Worm (Caenorhabditis elegans) whole organism, young adult: Measurements from ENCODE around the gene pha-4.

ENCODE experiments used
- Y79H2A.3 ChIP-seq: fragments of 200-800 bp; sonication (Bioruptor generic); conservative IDR thresholded peaks from 2 replicates; pipeline ENCODE4 v1.3.6; 2022; ENCODE audit warnings: missing genetic modification reagents, missing genetic modification characterization, missing compliant biosample characterization
- ama-1 ChIP-seq, 3 experiments: fragments of 150-350 bp in 1 of 3; sonication (generic microtip) in 2 of 3; optimal IDR thresholded peaks; 2 replicates each; lab custom pipeline; 2014 to 2018; ENCODE audit warnings: missing biosample characterization in 2 of 3, missing genetic modification characterization in 2 of 3, missing genetic modification reagents in 2 of 3
- aptf-3 ChIP-seq: fragments of 200-800 bp; sonication (Bioruptor generic); IDR thresholded peaks from 2 replicates; pipeline ENCODE4 v1.3.6; 2022; ENCODE audit warnings: missing genetic modification characterization, missing compliant biosample characterization
- repo-1 ChIP-seq: sonication (generic microtip); optimal IDR thresholded peaks from 2 replicates; lab custom pipeline; 2017; ENCODE audit warnings: mild to moderate bottlenecking, missing genetic modification characterization, missing compliant biosample characterization
- sea-2 ChIP-seq: fragments of 200-800 bp; sonication (Bioruptor generic); IDR thresholded peaks from 2 replicates; pipeline ENCODE4 v1.3.6; 2022; ENCODE audit warnings: missing genetic modification characterization, missing compliant biosample characterization
- snpc-4 ChIP-seq, 5 experiments: fragments of 150-350 bp in 1 of 5; sonication (generic microtip) in 4 of 5; optimal IDR thresholded peaks; 2 replicates each; lab custom pipeline; 2014 to 2018; ENCODE audit warnings: missing genetic modification characterization in 5 of 5, missing biosample characterization in 3 of 5, antibody characterized with exemption in 2 of 5, mild to moderate bottlenecking in 2 of 5, missing compliant biosample characterization in 2 of 5, missing genotype in 2 of 5, moderate library complexity in 2 of 5, missing genetic modification reagents in 1 of 5
- tbx-9 ChIP-seq: sonication (generic microtip); optimal IDR thresholded peaks from 2 replicates; lab custom pipeline; 2016; ENCODE audit warnings: borderline replicate concordance, missing genetic modification characterization, inconsistent platforms, missing compliant biosample characterization

- TF ChIP-seq aptf-3 (GFP tag; lab: Robert Waterston, UW) (no peak), Y79H2A.3 (GFP tag; lab: Robert Waterston, UW) (no peak), repo-1 (no peak), sea-2 (GFP tag; lab: Robert Waterston, UW) (no peak), ama-1 (optimal IDR thresholded peaks at IDR 0.05; lab: Kevin White, UChicago) (no peak), ama-1 (GFP tag; optimal IDR thresholded peaks at IDR 0.05; lab: Kevin White, UChicago) (no peak), snpc-4 (GFP tag; optimal IDR thresholded peaks at IDR 0.05; lab: Kevin White, UChicago) (no peak), snpc-4 (tag; optimal IDR thresholded peaks at IDR 0.05; lab: Kevin White, UChicago) (no peak), tbx-9 (tag; lab: Kevin White, UChicago) (no peak)
Measured at ce11 chrV:20727458-20727857, 25.4 kb upstream of the pha-4 start.
